Worm (Caenorhabditis elegans): ENCODE results near the gene col-184.
"Not testable (repeated sequence)": the region's sequence is repeated elsewhere in the genome, so short reads cannot be mapped to it uniquely, and the experiment has no call there.

The col-184 gene

DNA sequence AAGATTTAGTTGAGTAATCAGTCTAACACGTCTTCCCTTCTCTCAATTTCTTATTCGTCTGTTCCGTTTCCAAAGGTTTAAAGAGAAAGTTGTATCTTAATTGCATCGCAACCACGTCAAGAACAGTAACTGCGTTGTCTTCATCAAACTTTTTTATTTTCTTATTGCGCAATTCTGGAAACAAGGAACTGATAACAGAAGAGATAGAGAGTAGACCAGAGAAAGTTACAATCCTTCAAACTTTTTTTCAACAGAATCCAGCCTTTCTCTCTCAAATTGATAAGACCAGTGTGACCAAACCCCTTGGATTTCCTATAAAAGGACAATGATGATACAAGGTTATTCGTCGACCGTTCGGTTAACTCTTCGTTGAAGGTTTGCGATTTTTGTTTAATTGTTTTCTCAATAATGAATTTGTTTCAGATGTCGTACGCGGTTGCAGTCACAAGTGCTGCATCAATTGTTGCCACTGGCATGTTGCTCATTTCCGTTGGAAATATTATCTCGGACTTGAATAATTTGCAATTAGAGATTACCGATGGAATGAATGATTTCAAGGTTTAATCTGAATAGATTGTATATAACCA is at the start of gene col-184:
Gene col-184 (plus strand): TSS at position 409 of the 587 bp plus-strand sequence.
- no peak for TF ChIP-seq unc-62 (GFP tag; optimal IDR thresholded peaks at IDR 0.05)

- TF ChIP-seq unc-62 (GFP tag; optimal IDR thresholded peaks at IDR 0.05) = no peak
These were observed 49.3 kb upstream of the col-184 start, which contains the start of gene C29F7.3 for ce11 chrX:13419884-13420339. Gene C29F7.3 (minus strand): TSS chrX:13419934.

- no peak for TF ChIP-seq unc-62 (GFP tag; optimal IDR thresholded peaks at IDR 0.05)
These were observed 48.2 kb upstream of the col-184 start for ce11 chrX:13421068-13421467.

DNA sequence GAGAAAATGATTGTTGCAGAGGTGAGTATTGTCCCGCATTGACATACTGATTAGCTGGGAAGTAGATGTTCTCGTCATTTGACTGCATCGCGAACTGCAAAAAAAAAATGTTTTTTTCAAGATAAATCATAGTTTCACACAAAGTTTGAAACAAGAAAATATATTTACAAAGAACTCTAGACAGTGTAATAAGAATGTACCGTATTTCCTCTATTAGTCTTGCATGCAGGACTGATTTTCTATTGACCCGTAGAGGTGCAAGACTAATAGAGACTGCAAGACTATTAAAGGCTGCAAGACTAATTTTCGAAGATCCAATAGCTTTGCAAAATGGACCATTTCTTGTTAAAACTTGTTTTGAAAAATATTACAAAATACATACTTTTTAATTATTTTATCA is 45.9 kb upstream of the col-184 start, which contains the start of gene fkh-3:
Gene fkh-3 (minus strand): TSS at position 101 of the 400 bp plus-strand sequence.
- TF ChIP-seq unc-62 (GFP tag; optimal IDR thresholded peaks at IDR 0.05) = no peak

- not testable (repeated sequence) for TF ChIP-seq unc-62 (GFP tag; optimal IDR thresholded peaks at IDR 0.05)
These were observed 40.5 kb upstream of the col-184 start, which contains the start of gene fkh-4 for ce11 chrX:13428755-13429154. Gene fkh-4 (minus strand): TSS chrX:13428855.

ce11 chrX:13431388-13431787 is 37.9 kb upstream of the col-184 start, which contains the start of gene C29F7.10:
Gene C29F7.10 (minus strand): TSS chrX:13431488.
- TF ChIP-seq unc-62 (GFP tag; optimal IDR thresholded peaks at IDR 0.05) = not testable (repeated sequence)

DNA sequence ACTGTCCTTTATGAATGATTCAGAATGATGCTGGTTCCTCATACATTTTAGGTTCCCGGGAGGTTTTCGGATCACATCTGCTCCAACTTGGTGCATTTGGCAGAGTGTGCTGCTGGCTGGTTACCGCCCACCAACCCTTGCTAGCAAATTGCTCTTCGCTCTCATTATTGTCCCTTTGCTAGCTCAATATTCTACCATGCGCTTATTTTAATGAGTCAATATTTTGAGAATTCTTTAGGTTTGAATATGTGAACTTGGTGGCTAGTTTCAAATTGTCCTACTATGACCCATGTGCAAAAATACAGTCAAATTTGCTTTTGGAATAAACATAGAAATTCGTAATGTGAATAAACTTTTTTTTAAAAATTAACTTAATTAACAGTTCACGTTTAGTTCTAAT is 34.1 kb upstream of the col-184 start:
- no peak for TF ChIP-seq unc-62 (GFP tag; optimal IDR thresholded peaks at IDR 0.05)

DNA sequence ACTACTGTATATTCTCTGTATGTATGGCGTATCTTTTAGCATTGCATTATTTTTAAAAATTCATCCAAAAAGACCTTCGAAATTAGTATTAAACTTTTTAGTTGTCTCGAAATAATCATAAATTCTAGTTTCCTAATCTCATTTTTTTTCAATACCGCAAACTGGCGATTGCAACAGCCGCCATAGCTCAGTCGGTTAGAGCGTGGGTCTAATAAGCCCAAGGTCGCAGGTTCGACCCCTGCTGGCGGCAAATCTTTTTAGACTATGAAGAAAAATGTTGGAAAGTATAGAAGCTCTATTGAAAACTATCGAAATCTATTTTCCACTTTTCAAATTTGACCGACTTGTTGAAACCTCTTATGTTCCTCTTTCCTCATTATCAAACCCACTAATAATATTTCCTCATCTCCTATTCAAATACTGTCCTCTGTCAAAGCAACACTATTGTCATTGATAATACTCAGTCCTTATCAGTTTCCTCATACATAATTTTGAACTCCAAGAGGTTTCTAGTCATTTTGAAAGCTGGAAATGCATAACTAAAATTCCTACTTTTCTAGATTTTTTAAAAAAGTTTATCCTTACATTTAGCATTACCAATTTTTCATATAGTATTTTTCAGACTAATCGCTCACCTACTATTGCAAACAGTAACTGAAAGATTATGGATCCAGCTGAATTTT is 33.3 kb upstream of the col-184 start, which contains the start of gene jmjd-3.3:
Gene jmjd-3.3 (plus strand): TSS at position 633 of the 683 bp plus-strand sequence.
- no peak for TF ChIP-seq unc-62 (GFP tag; optimal IDR thresholded peaks at IDR 0.05)

ce11 chrX:13442446-13442845 is 26.8 kb upstream of the col-184 start:
- no peak for TF ChIP-seq unc-62 (GFP tag; optimal IDR thresholded peaks at IDR 0.05)

DNA sequence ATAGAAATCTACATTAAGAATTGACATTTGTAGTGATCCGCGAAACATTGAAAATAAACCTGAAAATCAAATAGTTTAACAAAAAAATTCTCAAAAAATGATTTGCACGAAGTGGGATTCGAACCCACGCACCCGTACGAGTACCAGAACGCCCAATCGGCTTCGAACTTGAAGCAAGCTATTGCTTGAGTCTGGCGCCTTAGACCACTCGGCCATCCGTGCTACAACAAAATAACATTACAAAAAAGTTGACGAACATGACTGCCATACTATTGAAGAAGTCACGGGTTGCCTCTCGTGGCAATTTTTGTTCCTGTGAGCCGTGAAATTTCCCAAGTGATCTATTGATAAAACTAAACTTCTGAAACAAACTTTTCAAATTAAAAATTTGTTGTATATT is 26.0 kb upstream of the col-184 start:
- TF ChIP-seq unc-62 (GFP tag; optimal IDR thresholded peaks at IDR 0.05) = no peak

DNA sequence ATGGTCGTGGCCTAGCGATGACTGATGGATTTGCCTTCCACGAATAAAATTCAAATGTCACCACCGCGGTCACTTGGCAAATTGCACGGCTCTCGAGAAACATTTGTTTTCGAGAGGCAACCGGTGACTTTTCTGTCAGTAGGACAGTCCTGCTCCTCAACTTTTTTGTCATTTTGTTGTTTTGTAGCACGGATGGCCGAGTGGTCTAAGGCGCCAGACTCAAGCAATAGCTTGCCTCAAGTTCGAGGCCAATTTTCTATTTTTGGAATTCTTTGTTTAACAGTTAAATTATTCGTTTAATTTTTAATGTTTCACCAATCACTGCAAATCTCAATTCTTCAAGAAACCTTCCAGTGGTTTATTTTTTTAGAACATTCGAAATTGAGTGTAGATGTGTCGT is 25.0 kb upstream of the col-184 start:
- TF ChIP-seq unc-62 (GFP tag; optimal IDR thresholded peaks at IDR 0.05) = no peak

- TF ChIP-seq unc-62 (GFP tag; optimal IDR thresholded peaks at IDR 0.05) = no peak
These were observed 22.8 kb upstream of the col-184 start, which contains the start of gene set-8 for ce11 chrX:13446418-13446817. Gene set-8 (plus strand): TSS chrX:13446718.

ce11 chrX:13451578-13451977 is 17.7 kb upstream of the col-184 start, which contains the start of gene F02D10.6:
Gene F02D10.6 (minus strand): TSS chrX:13451678.
- no peak for TF ChIP-seq unc-62 (GFP tag; optimal IDR thresholded peaks at IDR 0.05)

DNA sequence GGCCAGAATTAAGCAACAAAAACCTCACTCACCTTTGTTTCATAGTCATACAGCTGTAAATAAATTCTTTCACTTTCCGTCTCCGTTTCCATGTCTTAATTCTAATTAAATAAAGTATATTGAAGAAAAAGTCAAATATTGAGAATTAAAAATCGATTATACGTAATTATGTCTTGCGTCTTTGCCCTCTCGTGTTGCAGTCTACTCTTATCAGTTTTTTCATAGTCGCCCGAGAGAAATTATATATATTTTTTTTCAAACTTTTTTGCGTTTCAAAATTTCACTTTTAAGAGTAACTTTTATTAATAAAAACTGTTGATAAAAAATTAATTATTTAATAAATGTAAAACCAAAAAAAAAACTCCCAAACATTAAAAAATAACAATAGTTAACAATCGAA is 12.8 kb upstream of the col-184 start, which contains the start of gene flr-1:
Gene flr-1 (minus strand): TSS at position 101 of the 400 bp plus-strand sequence.
- TF ChIP-seq unc-62 (GFP tag; optimal IDR thresholded peaks at IDR 0.05) = no peak

DNA sequence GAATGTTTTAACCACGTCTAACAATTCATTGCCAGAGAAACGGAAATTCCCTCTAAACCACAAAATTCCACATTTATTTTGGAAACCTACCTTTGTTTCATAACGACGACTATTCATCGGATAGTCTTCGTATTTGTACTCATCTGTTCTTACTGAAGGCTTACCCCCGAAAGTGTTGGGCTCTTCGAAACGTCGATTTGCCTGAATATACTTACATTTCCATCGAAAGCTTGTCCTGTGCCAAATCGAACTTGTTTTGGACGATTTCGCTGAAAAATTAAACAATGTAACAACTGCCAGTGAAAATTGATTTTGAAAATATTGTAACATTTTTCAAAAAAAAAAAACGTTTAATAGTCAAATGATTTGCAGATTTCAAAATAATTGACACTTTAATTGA is 6.7 kb upstream of the col-184 start, which contains the start of gene F02D10.3:
Gene F02D10.3 (minus strand): TSS at position 101 of the 400 bp plus-strand sequence.
- no peak for TF ChIP-seq unc-62 (GFP tag; optimal IDR thresholded peaks at IDR 0.05)

ce11 chrX:13463793-13464192 is 5.5 kb upstream of the col-184 start, which contains the start of gene F02D10.2:
Gene F02D10.2 (minus strand): TSS chrX:13463893.
- no peak for TF ChIP-seq unc-62 (GFP tag; optimal IDR thresholded peaks at IDR 0.05)
